Fruit fly (Drosophila melanogaster) whole organism, embryonic: Measurements from ENCODE around the gene Obp93a.

Experiments
- Blimp-1 ChIP-seq: fragments of 200-800 bp; sonication (Bioruptor generic); optimal IDR thresholded peaks from 3 replicates; lab custom pipeline; 2018; ENCODE audit warnings: missing biosample characterization, missing genetic modification characterization, mild to moderate bottlenecking, moderate library complexity, missing genetic modification reagents
- CG10267 ChIP-seq: fragments of 200-800 bp; sonication (Bioruptor generic); optimal IDR thresholded peaks from 2 replicates; lab custom pipeline; 2018; ENCODE audit warnings: missing biosample characterization, mild to moderate bottlenecking, missing genetic modification characterization, moderate library complexity
- CG12299 ChIP-seq: fragments of 200-800 bp; sonication (Bioruptor generic); optimal IDR thresholded peaks from 2 replicates; lab custom pipeline; 2018; ENCODE audit warnings: missing biosample characterization, mild to moderate bottlenecking, missing genetic modification characterization
- CG12391 ChIP-seq: fragments of 200-800 bp; sonication (Bioruptor generic); optimal IDR thresholded peaks from 3 replicates; lab custom pipeline; 2018; ENCODE audit warnings: missing biosample characterization, mild to moderate bottlenecking, missing genetic modification characterization, moderate library complexity
- CG14050 ChIP-seq: fragments of 200-800 bp; sonication (Bioruptor generic); IDR thresholded peaks from 3 replicates; pipeline ENCODE4 v1.3.6; 2022; ENCODE audit warnings: missing biosample characterization, missing genetic modification characterization
- CG1647 ChIP-seq: fragments of 200-800 bp; sonication (Bioruptor generic); optimal IDR thresholded peaks from 3 replicates; lab custom pipeline; 2016; ENCODE audit warnings: missing biosample characterization, missing genetic modification characterization
- CG17361 ChIP-seq: fragments of 200-800 bp; sonication (Bioruptor generic); IDR thresholded peaks from 3 replicates; pipeline ENCODE4 v1.3.6; 2022; ENCODE audit warnings: missing biosample characterization, missing genetic modification characterization
- CG18262 ChIP-seq: fragments of 200-800 bp; optimal IDR thresholded peaks from 3 replicates; lab custom pipeline; 2019; ENCODE audit warnings: missing biosample characterization, mild to moderate bottlenecking, missing genetic modification characterization, moderate library complexity
- CG2678 ChIP-seq: fragments of 200-800 bp; sonication (Bioruptor generic); optimal IDR thresholded peaks from 3 replicates; lab custom pipeline; 2019; ENCODE audit warnings: missing biosample characterization, mild to moderate bottlenecking, missing genetic modification characterization, moderate library complexity
- CG2889 ChIP-seq: fragments of 200-800 bp; sonication (Bioruptor generic); IDR thresholded peaks from 3 replicates; pipeline ENCODE4 v1.3.6; 2022; ENCODE audit warnings: missing biosample characterization, missing genetic modification characterization
- CG30020 ChIP-seq: fragments of 200-800 bp; optimal IDR thresholded peaks from 2 replicates; lab custom pipeline; 2019; ENCODE audit warnings: missing biosample characterization, mild to moderate bottlenecking, missing genetic modification characterization, moderate library complexity
- CG3847 ChIP-seq: fragments of 200-800 bp; sonication (Bioruptor generic); IDR thresholded peaks from 2 replicates; pipeline ENCODE4 v1.3.6; 2022; ENCODE audit warnings: missing biosample characterization, missing genetic modification characterization
- CG4360 ChIP-seq: fragments of 200-800 bp; sonication (Bioruptor generic); IDR thresholded peaks from 2 replicates; pipeline ENCODE4 v1.3.6; 2022; ENCODE audit warnings: missing biosample characterization, missing genetic modification characterization
- CG6254 ChIP-seq: fragments of 200-800 bp; sonication (Bioruptor generic); optimal IDR thresholded peaks from 3 replicates; lab custom pipeline; 2017; ENCODE audit warnings: mild to moderate bottlenecking, missing biosample characterization, missing genetic modification reagents, missing genetic modification characterization
- CG6854 ChIP-seq: fragments of 200-800 bp; sonication (Bioruptor generic); optimal IDR thresholded peaks from 3 replicates; lab custom pipeline; 2017; ENCODE audit warnings: missing biosample characterization, mild to moderate bottlenecking, missing genetic modification characterization
- CG8388 ChIP-seq: fragments of 200-800 bp; sonication (Bioruptor generic); optimal IDR thresholded peaks from 2 replicates; lab custom pipeline; 2019; ENCODE audit warnings: missing biosample characterization, mild to moderate bottlenecking, missing genetic modification characterization, moderate library complexity
- CG9797 ChIP-seq: fragments of 200-800 bp; sonication (Bioruptor generic); optimal IDR thresholded peaks from 3 replicates; lab custom pipeline; 2018; ENCODE audit warnings: missing biosample characterization, mild to moderate bottlenecking, missing genetic modification characterization
- CG9932 ChIP-seq: fragments of 200-800 bp; sonication (Bioruptor generic); IDR thresholded peaks from 2 replicates; pipeline ENCODE4 v1.3.6; 2022; ENCODE audit warnings: missing biosample characterization, missing genetic modification characterization
- Chrac-16 ChIP-seq: fragments of 200-800 bp; sonication (Bioruptor generic); optimal IDR thresholded peaks from 3 replicates; lab custom pipeline; 2016; ENCODE audit warnings: missing biosample characterization, missing genetic modification characterization
- Dip3 ChIP-seq: fragments of 200-800 bp; sonication (Bioruptor generic); optimal IDR thresholded peaks from 3 replicates; lab custom pipeline; 2016; ENCODE audit warnings: missing biosample characterization, missing genetic modification characterization
- Ets97D ChIP-seq: fragments of 200-800 bp; sonication (Bioruptor generic); optimal IDR thresholded peaks from 3 replicates; lab custom pipeline; 2016; ENCODE audit warnings: missing biosample characterization, missing genetic modification characterization
- Fer3 ChIP-seq: fragments of 200-800 bp; sonication (Bioruptor generic); optimal IDR thresholded peaks from 2 replicates; lab custom pipeline; 2018; ENCODE audit warnings: missing biosample characterization, mild to moderate bottlenecking, missing genetic modification characterization, moderate library complexity
- Gsc ChIP-seq: fragments of 200-800 bp; sonication (Bioruptor generic); IDR thresholded peaks from 2 replicates; pipeline ENCODE4 v1.3.6; 2022; ENCODE audit warnings: missing biosample characterization, missing genetic modification characterization
- Gug ChIP-seq: fragments of 200-800 bp; sonication (Bioruptor generic); IDR thresholded peaks from 4 replicates; pipeline ENCODE4 v1.3.6; 2022; ENCODE audit warnings: missing biosample characterization, missing genetic modification characterization
- Max ChIP-seq: fragments of 200-800 bp; sonication (Bioruptor generic); optimal IDR thresholded peaks from 2 replicates; lab custom pipeline; 2016; ENCODE audit warnings: missing biosample characterization, mild to moderate bottlenecking, missing genetic modification characterization
- Meics ChIP-seq: fragments of 200-800 bp; sonication (Bioruptor generic); optimal IDR thresholded peaks from 2 replicates; lab custom pipeline; 2017; ENCODE audit warnings: missing biosample characterization, mild to moderate bottlenecking, missing genetic modification characterization
- NC2α ChIP-seq: fragments of 200-800 bp; sonication (Bioruptor generic); optimal IDR thresholded peaks from 2 replicates; lab custom pipeline; 2016; ENCODE audit warnings: missing biosample characterization, missing genetic modification characterization
- Scr ChIP-seq: fragments of 200-800 bp; sonication (Bioruptor generic); IDR thresholded peaks from 2 replicates; pipeline ENCODE4 v1.3.6; 2022; ENCODE audit warnings: missing biosample characterization, missing genetic modification characterization; ENCODE audit not compliant: partially characterized antibody
- Sox102F ChIP-seq: fragments of 200-800 bp; sonication (Bioruptor generic); optimal IDR thresholded peaks from 2 replicates; lab custom pipeline; 2018; ENCODE audit warnings: missing biosample characterization, mild to moderate bottlenecking, missing genetic modification characterization, moderate library complexity
- Ssrp ChIP-seq: fragments of 200-800 bp; sonication (Bioruptor generic); optimal IDR thresholded peaks from 2 replicates; lab custom pipeline; 2018; ENCODE audit warnings: missing biosample characterization, mild to moderate bottlenecking, missing genetic modification characterization, moderate library complexity
- Vsx1 ChIP-seq: fragments of 200-800 bp; sonication (Bioruptor generic); optimal IDR thresholded peaks from 2 replicates; lab custom pipeline; 2017; ENCODE audit warnings: missing biosample characterization, mild to moderate bottlenecking, missing genetic modification characterization, missing genetic modification reagents
- al ChIP-seq: fragments of 200-800 bp; sonication (Bioruptor generic); IDR thresholded peaks from 2 replicates; pipeline ENCODE4 v1.3.6; 2022; ENCODE audit warnings: missing biosample characterization, missing genetic modification characterization
- aop ChIP-seq: fragments of 200-800 bp; sonication (Bioruptor generic); IDR thresholded peaks from 2 replicates; pipeline ENCODE4 v1.3.6; 2022; ENCODE audit warnings: missing biosample characterization, missing genetic modification characterization
- cas ChIP-seq: fragments of 200-800 bp; sonication (Bioruptor generic); IDR thresholded peaks from 2 replicates; pipeline ENCODE4 v1.3.6; 2022; ENCODE audit warnings: missing biosample characterization, missing genetic modification characterization
- dmrt99B ChIP-seq: fragments of 200-800 bp; sonication (Bioruptor generic); optimal IDR thresholded peaks from 2 replicates; lab custom pipeline; 2018; ENCODE audit warnings: missing biosample characterization, mild to moderate bottlenecking, missing genetic modification characterization, moderate library complexity
- eve ChIP-seq, 2 experiments: fragments of >200 bp; optimal IDR thresholded peaks; 2 replicates each; lab custom pipeline; 2017; ENCODE audit warnings: missing biosample characterization in 2 of 2, missing genetic modification characterization in 2 of 2
- exex ChIP-seq: fragments of 200-800 bp; sonication (Bioruptor generic); optimal IDR thresholded peaks from 4 replicates; lab custom pipeline; 2018; ENCODE audit warnings: missing biosample characterization, mild to moderate bottlenecking, missing genetic modification characterization, moderate library complexity
- fu2 ChIP-seq: fragments of 200-800 bp; sonication (Bioruptor generic); optimal IDR thresholded peaks from 2 replicates; lab custom pipeline; 2016; ENCODE audit warnings: missing biosample characterization, missing genetic modification characterization
- grn ChIP-seq: fragments of 200-800 bp; sonication (Bioruptor generic); optimal IDR thresholded peaks from 3 replicates; lab custom pipeline; 2017; ENCODE audit warnings: missing biosample characterization, missing genetic modification characterization
- gro ChIP-seq: fragments of 200-800 bp; sonication (Bioruptor generic); optimal IDR thresholded peaks from 2 replicates; lab custom pipeline; 2016; ENCODE audit warnings: missing biosample characterization, missing genetic modification characterization
- nom ChIP-seq: fragments of 200-800 bp; sonication (Bioruptor generic); optimal IDR thresholded peaks from 2 replicates; lab custom pipeline; 2017; ENCODE audit warnings: missing biosample characterization, missing genetic modification characterization, mild to moderate bottlenecking, moderate library complexity, missing genetic modification reagents
- prd ChIP-seq, 3 experiments: fragments of >200 bp in 2 of 3; fragments of 200-800 bp in 1 of 3; sonication (Bioruptor generic) in 1 of 3; optimal IDR thresholded peaks in 2 of 3; IDR thresholded peaks in 1 of 3; 2 replicates in 2 of 3; 3 replicates in 1 of 3; pipeline versions ENCODE4 v1.3.6 to Lab custom; 2017 to 2022; ENCODE audit warnings: missing biosample characterization in 1 of 3, missing genetic modification characterization in 1 of 3
- rib ChIP-seq: fragments of 200-800 bp; sonication (Bioruptor generic); IDR thresholded peaks from 2 replicates; pipeline ENCODE4 v1.3.6; 2022; ENCODE audit warnings: missing biosample characterization, missing genetic modification characterization
- ro ChIP-seq: fragments of 200-800 bp; sonication (Bioruptor generic); IDR thresholded peaks from 2 replicates; pipeline ENCODE4 v1.3.6; 2022; ENCODE audit warnings: missing biosample characterization, missing genetic modification characterization
- so ChIP-seq: fragments of 200-800 bp; sonication (Bioruptor generic); IDR thresholded peaks from 3 replicates; pipeline ENCODE4 v1.3.6; 2022; ENCODE audit warnings: missing biosample characterization, missing genetic modification characterization
- sr ChIP-seq: fragments of 200-800 bp; sonication (Bioruptor generic); IDR thresholded peaks from 3 replicates; pipeline ENCODE4 v1.3.6; 2022; ENCODE audit warnings: missing biosample characterization, missing genetic modification characterization
- sug ChIP-seq: fragments of 200-800 bp; optimal IDR thresholded peaks from 2 replicates; lab custom pipeline; 2019; ENCODE audit warnings: missing biosample characterization, mild to moderate bottlenecking, missing genetic modification characterization, moderate library complexity
- unpg ChIP-seq: fragments of 200-800 bp; sonication (Bioruptor generic); optimal IDR thresholded peaks from 3 replicates; lab custom pipeline; 2018; ENCODE audit warnings: missing biosample characterization, mild to moderate bottlenecking, missing genetic modification characterization, moderate library complexity

The Obp93a gene

dm6 chr3R:21151090-21151870 is 21.8 kb upstream of the Obp93a start (continued):
- 0 out of 2 replicates have a peak, but pooled peaks have one; percentile 39 for TF ChIP-seq cas (GFP tag; lab: Robert Waterston, UW)
- peak; percentile 42 for TF ChIP-seq CG10267 (tag; lab: Kevin White, UChicago)
- no peak for TF ChIP-seq CG1647 (GFP tag; lab: Kevin White, UChicago)
- TF ChIP-seq Gug (GFP tag; lab: Robert Waterston, UW), result peak; percentile 7; the same call in 1 of the 4 replicates
- TF ChIP-seq al, result peak; percentile 45
- TF ChIP-seq Scr, result no peak
- TF ChIP-seq CG14050 (GFP tag; lab: Robert Waterston, UW), result 0 out of 3 replicates have a peak, but pooled peaks have one; percentile 15
- peak; percentile 74 for TF ChIP-seq CG9932
- TF ChIP-seq nom (GFP tag; lab: Kevin White, UChicago), result no peak
- TF ChIP-seq gro, result peak; percentile 59
- peak; percentile 61 for TF ChIP-seq Fer3 (tag; lab: Kevin White, UChicago)
- TF ChIP-seq CG6254 (GFP tag; lab: Kevin White, UChicago), result no peak
- peak; percentile 61 for TF ChIP-seq unpg
- TF ChIP-seq CG2678 (tag; lab: Kevin White, UChicago), result peak; percentile 80
- no peak for TF ChIP-seq CG30020 (tag; lab: Kevin White, UChicago)
- peak; percentile 26 for TF ChIP-seq CG12299 (tag; lab: Kevin White, UChicago)
- TF ChIP-seq CG12391 (tag; lab: Kevin White, UChicago), result peak; percentile 58
- TF ChIP-seq Blimp-1 (GFP tag; lab: Kevin White, UChicago), result peak; percentile 38
- TF ChIP-seq Sox102F (GFP tag; lab: Kevin White, UChicago), result peak; percentile 76
- no peak for TF ChIP-seq eve (GFP tag; optimal IDR thresholded peaks at IDR 0.05; lab: Kevin White, UChicago)
- TF ChIP-seq Meics (GFP tag; lab: Kevin White, UChicago), result peak; percentile 67
- TF ChIP-seq CG17361 (GFP tag; lab: Robert Waterston, UW), result peak; percentile 58; the same call in 2 of the 3 replicates
- TF ChIP-seq Vsx1, result no peak
- peak; percentile 23 for TF ChIP-seq Max (GFP tag; lab: Kevin White, UChicago)
- no peak for TF ChIP-seq fu2
- TF ChIP-seq Ssrp, result peak; percentile 51
- TF ChIP-seq Gsc, result no peak
- TF ChIP-seq CG8388, result peak; percentile 45
- 0 out of 3 replicates have a peak, but pooled peaks have one; percentile 42 for TF ChIP-seq CG2889
- TF ChIP-seq grn, result no peak
- TF ChIP-seq CG4360 (GFP tag; lab: Robert Waterston, UW), result no peak
- peak; percentile 14 for TF ChIP-seq CG6854
- no peak for TF ChIP-seq aop (GFP tag; lab: Robert Waterston, UW)
- TF ChIP-seq NC2α (GFP tag; lab: Kevin White, UChicago), result no peak
- TF ChIP-seq Ets97D, result peak; percentile 8
- TF ChIP-seq so (GFP tag; lab: Robert Waterston, UW), result 0 out of 3 replicates have a peak, but pooled peaks have one; percentile 52
- TF ChIP-seq Dip3 (GFP tag; lab: Kevin White, UChicago), result peak; percentile 9
- TF ChIP-seq prd (optimal IDR thresholded peaks at IDR 0.05; lab: Kevin White, UChicago), result no peak
- TF ChIP-seq prd (GFP tag; IDR thresholded peaks at IDR 0.05; lab: Robert Waterston, UW), result peak; percentile 49; the same call in 2 of the 3 replicates
- TF ChIP-seq CG3847 (GFP tag; lab: Robert Waterston, UW), result peak; percentile 67; the same call in 1 of the 2 replicates
- TF ChIP-seq CG18262 (tag; lab: Kevin White, UChicago), result peak; percentile 39
- TF ChIP-seq sr (GFP tag; lab: Robert Waterston, UW), result peak; percentile 91
- TF ChIP-seq sug (tag; lab: Kevin White, UChicago), result no peak
- TF ChIP-seq rib (GFP tag; lab: Robert Waterston, UW), result peak; percentile 41; the same call in 1 of the 2 replicates
- TF ChIP-seq Chrac-16 (GFP tag; lab: Kevin White, UChicago), result peak; percentile 54
- no peak for TF ChIP-seq ro (GFP tag; lab: Robert Waterston, UW)
- no peak for TF ChIP-seq CG9797 (GFP tag; lab: Kevin White, UChicago)
- peak; percentile 71 for TF ChIP-seq dmrt99B (tag; lab: Kevin White, UChicago)
- TF ChIP-seq exex (tag; lab: Kevin White, UChicago), result peak; percentile 72
